Fruit fly (Drosophila melanogaster): ENCODE measurements around the gene Yp3.
A peak's percentile ranks its signal among the peaks of the same experiment; 100 is the strongest.

The Yp3 gene

DNA sequence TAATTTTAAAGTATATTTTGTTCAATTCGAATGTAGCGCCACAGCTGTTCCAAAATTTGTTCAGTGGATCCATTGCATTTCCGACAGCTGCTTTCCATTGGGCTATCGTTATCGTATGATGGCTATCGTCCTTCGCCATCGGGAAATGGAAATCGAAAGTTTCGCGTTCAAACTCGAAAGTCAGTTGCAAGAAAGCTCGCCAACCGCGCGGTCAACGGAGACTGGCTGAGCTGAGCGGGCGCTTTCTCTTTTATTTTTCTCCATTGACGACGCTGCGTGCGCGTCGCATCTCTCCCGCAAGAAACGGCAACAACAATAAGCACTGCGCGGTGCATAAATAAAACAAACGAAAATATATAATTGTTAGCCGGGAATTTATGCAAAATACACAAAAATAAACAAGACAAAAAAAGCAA is 24.2 kb downstream of the Yp3 start, which contains the start of gene inaE (continued):
- TF ChIP-seq emc (GFP tag; optimal IDR thresholded peaks at IDR 0.05) (no peak), Lhr (GFP tag; optimal IDR thresholded peaks at IDR 0.05) (peak; percentile 33), MESR4 (GFP tag; optimal IDR thresholded peaks at IDR 0.05) (peak; percentile 17), Antp (GFP tag; optimal IDR thresholded peaks at IDR 0.05) (no peak), vnd (GFP tag; IDR thresholded peaks at IDR 0.05; ENCODE audit: partially characterized antibody) (peak; percentile 53; the same call in 1 of the 3 replicates), Sry-δ (GFP tag; optimal IDR thresholded peaks at IDR 0.05) (peak; percentile 43), Hey (tag; optimal IDR thresholded peaks at IDR 0.05) (no peak), row (GFP tag; IDR thresholded peaks at IDR 0.05) (peak; percentile 40; the same call in 1 of the 3 replicates), unc-4 (GFP tag; IDR thresholded peaks at IDR 0.05; ENCODE audit: partially characterized antibody) (peak; percentile 44; the same call in 1 of the 2 replicates), CG10147 (GFP tag; optimal IDR thresholded peaks at IDR 0.05) (no peak), H15 (GFP tag; IDR thresholded peaks at IDR 0.05) (no peak), Drgx (GFP tag; IDR thresholded peaks at IDR 0.05) (no peak), zfh1 (GFP tag; IDR thresholded peaks at IDR 0.05) (0 out of 3 replicates have a peak, but pooled peaks have one; percentile 37), dmrt99B (tag; optimal IDR thresholded peaks at IDR 0.05) (no peak), CG6254 (GFP tag; optimal IDR thresholded peaks at IDR 0.05) (no peak), croc (GFP tag; conservative IDR thresholded peaks at IDR 0.05) (no peak), unpg (GFP tag; optimal IDR thresholded peaks at IDR 0.05) (no peak), CG2889 (GFP tag; IDR thresholded peaks at IDR 0.05) (no peak), Lim3 (GFP tag; IDR thresholded peaks at IDR 0.05) (no peak), nerfin-2 (GFP tag; IDR thresholded peaks at IDR 0.05; ENCODE audit: partially characterized antibody) (peak; percentile 73), CG12744 (GFP tag; optimal IDR thresholded peaks at IDR 0.05) (peak; percentile 16), bcd (GFP tag; optimal IDR thresholded peaks at IDR 0.05) (no peak), Ets65A (GFP tag) (peak; percentile 58), oc (tag; optimal IDR thresholded peaks at IDR 0.05) (no peak), B-H2 (GFP tag; optimal IDR thresholded peaks at IDR 0.05) (peak; percentile 38), CG10543 (GFP tag; optimal IDR thresholded peaks at IDR 0.05) (peak; percentile 8), Dref (GFP tag; IDR thresholded peaks at IDR 0.05) (peak; percentile 86), Dip3 (GFP tag; optimal IDR thresholded peaks at IDR 0.05) (no peak), eve (GFP tag; optimal IDR thresholded peaks at IDR 0.05) (no peak), CG6272 (GFP tag; IDR thresholded peaks at IDR 0.05) (no peak), Mrtf (GFP tag; IDR thresholded peaks at IDR 0.05) (no peak), BEAF-32 (GFP tag; optimal IDR thresholded peaks at IDR 0.05) (peak; percentile 53), fu2 (GFP tag; optimal IDR thresholded peaks at IDR 0.05) (no peak), prd (optimal IDR thresholded peaks at IDR 0.05) (no peak), prd (GFP tag; IDR thresholded peaks at IDR 0.05) (no peak), gce (GFP tag; IDR thresholded peaks at IDR 0.05) (no peak), pan (optimal IDR thresholded peaks at IDR 0.05) (no peak), pan (GFP tag; optimal IDR thresholded peaks at IDR 0.05 in 1 of 2, IDR thresholded peaks at IDR 0.05 in 1 of 2) (peak in 1 of 2 experiments; percentile 20), CG1647 (GFP tag; optimal IDR thresholded peaks at IDR 0.05) (no peak), CG11093 (GFP tag; IDR thresholded peaks at IDR 0.05) (no peak), ewg (GFP tag; optimal IDR thresholded peaks at IDR 0.05) (no peak), corto (GFP tag; optimal IDR thresholded peaks at IDR 0.05) (no peak), danr (GFP tag; IDR thresholded peaks at IDR 0.05) (no peak), pb (GFP tag; optimal IDR thresholded peaks at IDR 0.05) (no peak), CG32532 (GFP tag; IDR thresholded peaks at IDR 0.05) (0 out of 2 replicates have a peak, but pooled peaks have one; percentile 14), sob (GFP tag; IDR thresholded peaks at IDR 0.05) (0 out of 2 replicates have a peak, but pooled peaks have one; percentile 7), Dp (GFP tag; optimal IDR thresholded peaks at IDR 0.05) (peak; percentile 84), ftz-f1 (GFP tag; optimal IDR thresholded peaks at IDR 0.05) (peak; percentile 88), fd3F (GFP tag; optimal IDR thresholded peaks at IDR 0.05) (no peak), knrl (GFP tag; IDR thresholded peaks at IDR 0.05; ENCODE audit: partially characterized antibody) (peak; percentile 45; the same call in 1 of the 3 replicates), Adf1 (GFP tag; IDR thresholded peaks at IDR 0.05) (no peak), CHES-1-like (GFP tag; optimal IDR thresholded peaks at IDR 0.05) (peak; percentile 20)
